In genomic region chrIV:8782172-8782571, ce11 we compare ENCODE assay signal across 3 worm cellular contexts.
TF ChIP-seq lines count a peak whose summit lies in the region.

No protein-coding gene starts in this region.

TF ChIP-seq in whole organism, L1 larva, 84 proteins besides CTCF, POLR2A, EP300 and RAD21 (continued from another document and continues in another):
- TF ChIP-seq lin-39 (tag; optimal IDR thresholded peaks at IDR 0.05; lab: Kevin White, UChicago), result no peak
- TF ChIP-seq mdl-1 (tag; optimal IDR thresholded peaks at IDR 0.05; lab: Kevin White, UChicago), result peak in 1 of 2 experiments; percentile 85
- no peak for TF ChIP-seq nhr-28 (tag; optimal IDR thresholded peaks at IDR 0.05; lab: Kevin White, UChicago)
- peak; percentile 99 for TF ChIP-seq nhr-85 (tag; lab: Kevin White, UChicago)
- peak; percentile 62 for TF ChIP-seq nhr-19 (GFP tag; conservative IDR thresholded peaks at IDR 0.05; lab: Robert Waterston, UW)
- no peak for TF ChIP-seq aly-2 (tag; optimal IDR thresholded peaks at IDR 0.05; lab: Kevin White, UChicago)
- no peak for TF ChIP-seq zip-4 (GFP tag; optimal IDR thresholded peaks at IDR 0.05; lab: Kevin White, UChicago)
- TF ChIP-seq grh-1 (GFP tag; IDR thresholded peaks at IDR 0.05; lab: Robert Waterston, UW), result no peak
- TF ChIP-seq lin-14 (GFP tag; optimal IDR thresholded peaks at IDR 0.05; lab: Kevin White, UChicago), result peak; percentile 97
- peak; percentile 78 for TF ChIP-seq pag-3 (tag; optimal IDR thresholded peaks at IDR 0.05; lab: Kevin White, UChicago; ENCODE audit: borderline replicate concordance, insufficient read depth)
- no peak for TF ChIP-seq sptf-1 (tag; optimal IDR thresholded peaks at IDR 0.05; lab: Kevin White, UChicago)
- TF ChIP-seq Y116A8C.19 (tag; optimal IDR thresholded peaks at IDR 0.05; lab: Kevin White, UChicago; ENCODE audit: borderline replicate concordance), result no peak
- peak; percentile 84 for TF ChIP-seq snu-23 (GFP tag; optimal IDR thresholded peaks at IDR 0.05; lab: Kevin White, UChicago)
- TF ChIP-seq rnt-1 (tag; optimal IDR thresholded peaks at IDR 0.05; lab: Kevin White, UChicago), result peak; percentile 62
- TF ChIP-seq unc-30 (tag; optimal IDR thresholded peaks at IDR 0.05; lab: Kevin White, UChicago), result no peak
- no peak for TF ChIP-seq fkh-8 (tag; optimal IDR thresholded peaks at IDR 0.05; lab: Kevin White, UChicago)
- no peak for TF ChIP-seq ets-5 (GFP tag; IDR thresholded peaks at IDR 0.05; lab: Robert Waterston, UW)
- peak; percentile 80 for TF ChIP-seq mep-1 (tag; optimal IDR thresholded peaks at IDR 0.05; lab: Kevin White, UChicago)
- TF ChIP-seq unc-130 (tag; optimal IDR thresholded peaks at IDR 0.05; lab: Kevin White, UChicago), result no peak
- TF ChIP-seq C34B4.2 (tag; optimal IDR thresholded peaks at IDR 0.05; lab: Kevin White, UChicago), result no peak
- no peak for TF ChIP-seq mab-9 (GFP tag; IDR thresholded peaks at IDR 0.05; lab: Robert Waterston, UW)
- TF ChIP-seq mef-2 (tag; optimal IDR thresholded peaks at IDR 0.05; lab: Kevin White, UChicago), result no peak
- TF ChIP-seq nhr-84 (tag; optimal IDR thresholded peaks at IDR 0.05; lab: Kevin White, UChicago), result no peak
- TF ChIP-seq lir-3 (tag; optimal IDR thresholded peaks at IDR 0.05; lab: Kevin White, UChicago; ENCODE audit: poor library complexity), result peak; percentile 30
- TF ChIP-seq nhr-71 (tag; optimal IDR thresholded peaks at IDR 0.05; lab: Kevin White, UChicago), result peak; percentile 86
- no peak for TF ChIP-seq hlh-4 (tag; optimal IDR thresholded peaks at IDR 0.05; lab: Kevin White, UChicago)
- TF ChIP-seq xbp-1 (tag; optimal IDR thresholded peaks at IDR 0.05; lab: Kevin White, UChicago), result peak; percentile 61
- TF ChIP-seq unc-98 (GFP tag; IDR thresholded peaks at IDR 0.05; lab: Robert Waterston, UW), result no peak
- no peak for TF ChIP-seq pax-3 (tag; optimal IDR thresholded peaks at IDR 0.05; lab: Kevin White, UChicago)
- TF ChIP-seq fkh-4 (tag; optimal IDR thresholded peaks at IDR 0.05; lab: Kevin White, UChicago; ENCODE audit: borderline replicate concordance), result no peak
- peak; percentile 56 for TF ChIP-seq swsn-7 (tag; optimal IDR thresholded peaks at IDR 0.05; lab: Kevin White, UChicago)
- TF ChIP-seq blmp-1 (tag; optimal IDR thresholded peaks at IDR 0.05; lab: Kevin White, UChicago), result peak; percentile 95
- no peak for TF ChIP-seq sup-37 (GFP tag; optimal IDR thresholded peaks at IDR 0.05; lab: Kevin White, UChicago)
- no peak for TF ChIP-seq pqm-1 (tag; optimal IDR thresholded peaks at IDR 0.05; lab: Kevin White, UChicago)
- peak; percentile 63 for TF ChIP-seq nhr-90 (tag; optimal IDR thresholded peaks at IDR 0.05; lab: Kevin White, UChicago; ENCODE audit: poor library complexity)
- peak; percentile 43 for TF ChIP-seq elt-2 (tag; optimal IDR thresholded peaks at IDR 0.05; lab: Kevin White, UChicago)
- no peak for TF ChIP-seq ama-1 (optimal IDR thresholded peaks at IDR 0.05; lab: Kevin White, UChicago)
- TF ChIP-seq F16B12.6 (tag; optimal IDR thresholded peaks at IDR 0.05; lab: Kevin White, UChicago), result no peak
- no peak for TF ChIP-seq lin-15B (tag; optimal IDR thresholded peaks at IDR 0.05; lab: Kevin White, UChicago)
- TF ChIP-seq ceh-63 (GFP tag; optimal IDR thresholded peaks at IDR 0.05; lab: Kevin White, UChicago), result no peak
- no peak for TF ChIP-seq fkh-10 (GFP tag; optimal IDR thresholded peaks at IDR 0.05; lab: Kevin White, UChicago)
- peak; percentile 23 for TF ChIP-seq snpc-4 (tag; optimal IDR thresholded peaks at IDR 0.05; lab: Kevin White, UChicago)
- no peak for TF ChIP-seq fos-1 (tag; optimal IDR thresholded peaks at IDR 0.05; lab: Kevin White, UChicago)
- TF ChIP-seq lin-13 (GFP tag; optimal IDR thresholded peaks at IDR 0.05; lab: Kevin White, UChicago), result peak; percentile 39
- TF ChIP-seq dpl-1 (GFP tag; optimal IDR thresholded peaks at IDR 0.05; lab: Kevin White, UChicago), result peak; percentile 40 to 59 (median 53)

TF ChIP-seq in whole organism, L3 larva, 47 proteins besides CTCF, POLR2A, EP300 and RAD21 (continued from another document):
- TF ChIP-seq lin-39 (tag; optimal IDR thresholded peaks at IDR 0.05; lab: Kevin White, UChicago) (peak; percentile 93), jun-1 (tag; optimal IDR thresholded peaks at IDR 0.05; lab: Kevin White, UChicago) (peak; percentile 59), nhr-25 (tag; optimal IDR thresholded peaks at IDR 0.05; lab: Kevin White, UChicago) (peak; percentile 95), hmg-11 (tag; optimal IDR thresholded peaks at IDR 0.05; lab: Kevin White, UChicago) (peak; percentile 83)

TF ChIP-seq in whole organism, young adult, 124 proteins besides CTCF, POLR2A, EP300 and RAD21 (continued from another document):
- TF ChIP-seq pha-4 (tag; optimal IDR thresholded peaks at IDR 0.05; lab: Kevin White, UChicago) (no peak), D2030.7 (GFP tag; IDR thresholded peaks at IDR 0.05; lab: Robert Waterston, UW) (no peak), aptf-3 (GFP tag; IDR thresholded peaks at IDR 0.05; lab: Robert Waterston, UW) (no peak), unc-62 (GFP tag; optimal IDR thresholded peaks at IDR 0.05; lab: Kevin White, UChicago) (peak; percentile 19), pbrm-1 (GFP tag; IDR thresholded peaks at IDR 0.05; lab: Robert Waterston, UW) (no peak), lsy-27 (tag; optimal IDR thresholded peaks at IDR 0.05; lab: Kevin White, UChicago; ENCODE audit: borderline replicate concordance, insufficient read depth) (no peak), lin-40 (tag; optimal IDR thresholded peaks at IDR 0.05; lab: Kevin White, UChicago) (peak; percentile 35), hsf-1 (GFP tag; IDR thresholded peaks at IDR 0.05; lab: Robert Waterston, UW) (no peak), sdz-38 (tag; optimal IDR thresholded peaks at IDR 0.05; lab: Kevin White, UChicago) (no peak), aptf-2 (GFP tag; conservative IDR thresholded peaks at IDR 0.05; lab: Robert Waterston, UW) (no peak), somi-1 (GFP tag; optimal IDR thresholded peaks at IDR 0.05; lab: Kevin White, UChicago) (no peak), ceh-91 (GFP tag; IDR thresholded peaks at IDR 0.05; lab: Robert Waterston, UW) (no peak), B0035.1 (tag; optimal IDR thresholded peaks at IDR 0.05; lab: Kevin White, UChicago) (no peak), zfh-2 (GFP tag; conservative IDR thresholded peaks at IDR 0.05; lab: Robert Waterston, UW) (no peak), ztf-18 (tag; optimal IDR thresholded peaks at IDR 0.05; lab: Kevin White, UChicago) (peak; percentile 42), ztf-22 (GFP tag; optimal IDR thresholded peaks at IDR 0.05; lab: Kevin White, UChicago) (no peak), mcd-1 (GFP tag; IDR thresholded peaks at IDR 0.05; lab: Robert Waterston, UW) (no peak), tbx-9 (tag; optimal IDR thresholded peaks at IDR 0.05; lab: Kevin White, UChicago; ENCODE audit: borderline replicate concordance) (no peak), snpc-4 (GFP tag; optimal IDR thresholded peaks at IDR 0.05; lab: Kevin White, UChicago) (no peak), snpc-4 (tag; optimal IDR thresholded peaks at IDR 0.05; lab: Kevin White, UChicago) (no peak), ztf-3 (GFP tag; optimal IDR thresholded peaks at IDR 0.05; lab: Kevin White, UChicago) (no peak), B0019.2 (GFP tag; conservative IDR thresholded peaks at IDR 0.05; lab: Robert Waterston, UW) (no peak), F37B4.10 (GFP tag; IDR thresholded peaks at IDR 0.05; lab: Robert Waterston, UW) (no peak), let-526 (GFP tag; IDR thresholded peaks at IDR 0.05; lab: Robert Waterston, UW) (0 out of 2 replicates have a peak, but pooled peaks have one; percentile 21), T07F8.4 (tag; optimal IDR thresholded peaks at IDR 0.05; lab: Kevin White, UChicago) (no peak), chd-7 (tag; optimal IDR thresholded peaks at IDR 0.05; lab: Kevin White, UChicago) (no peak), cebp-2 (GFP tag; IDR thresholded peaks at IDR 0.05; lab: Robert Waterston, UW) (no peak), ceh-27 (GFP tag; optimal IDR thresholded peaks at IDR 0.05; lab: Kevin White, UChicago) (no peak), lin-35 (GFP tag; optimal IDR thresholded peaks at IDR 0.05; lab: Kevin White, UChicago) (no peak), nhr-80 (tag; optimal IDR thresholded peaks at IDR 0.05; lab: Kevin White, UChicago) (peak; percentile 82), cebp-1 (GFP tag; IDR thresholded peaks at IDR 0.05; lab: Robert Waterston, UW) (peak; percentile 41; the same call in 1 of the 2 replicates), cebp-1 (tag; optimal IDR thresholded peaks at IDR 0.05; lab: Kevin White, UChicago) (no peak)
